Worm (Caenorhabditis elegans) whole organism, midembryonic: ENCODE measurements around the gene nta-1.
"Not testable (repeated sequence)": the region's sequence is repeated elsewhere in the genome, so short reads cannot be mapped to it uniquely, and the experiment has no call there.

Experiments
- T22C8.4 ChIP-seq: fragments of 200-800 bp; sonication (Bioruptor generic); IDR thresholded peaks from 2 replicates; pipeline ENCODE4 v1.3.6; 2022; ENCODE audit warnings: missing genetic modification characterization, missing compliant biosample characterization
- cog-1 ChIP-seq: sonication (generic microtip); optimal IDR thresholded peaks from 2 replicates; lab custom pipeline; 2016; ENCODE audit warnings: missing genetic modification characterization, missing compliant biosample characterization
- flt-1 ChIP-seq: fragments of 200-800 bp; sonication (Bioruptor generic); IDR thresholded peaks from 2 replicates; pipeline ENCODE4 v1.3.6; 2022; ENCODE audit warnings: missing genetic modification characterization, missing compliant biosample characterization
- klf-2 ChIP-seq: fragments of 200-800 bp; sonication (Bioruptor generic); conservative IDR thresholded peaks from 2 replicates; pipeline ENCODE4 v1.3.6; 2022; ENCODE audit warnings: missing genetic modification reagents, missing genetic modification characterization, missing compliant biosample characterization
- med-1 ChIP-seq: sonication (generic microtip); optimal IDR thresholded peaks from 2 replicates; lab custom pipeline; 2017; ENCODE audit warnings: missing genetic modification characterization, mild to moderate bottlenecking, missing compliant biosample characterization, antibody characterized with exemption, missing genetic modification reagents; ENCODE audit not compliant: insufficient read depth
- ref-1 ChIP-seq: fragments of 200-800 bp; sonication (Bioruptor generic); conservative IDR thresholded peaks from 2 replicates; pipeline ENCODE4 v1.3.6; 2022; ENCODE audit warnings: missing genetic modification reagents, missing genetic modification characterization, missing compliant biosample characterization
- tab-1 ChIP-seq: fragments of 200-800 bp; sonication (Bioruptor generic); IDR thresholded peaks from 2 replicates; pipeline ENCODE4 v1.3.6; 2022; ENCODE audit warnings: missing genetic modification characterization, missing compliant biosample characterization
- ztf-23 ChIP-seq: fragments of 200-800 bp; sonication (Bioruptor generic); IDR thresholded peaks from 2 replicates; pipeline ENCODE4 v1.3.6; 2022; ENCODE audit warnings: missing genetic modification reagents, missing genetic modification characterization, missing compliant biosample characterization
- ztf-29 ChIP-seq: fragments of 200-800 bp; sonication (Bioruptor generic); IDR thresholded peaks from 2 replicates; pipeline ENCODE4 v1.3.6; 2022; ENCODE audit warnings: missing genetic modification reagents, missing genetic modification characterization, missing compliant biosample characterization

The nta-1 gene

ce11 chrII:3777802-3778201 lies 34.2 kb upstream of the nta-1 start:
- TF ChIP-seq cog-1 (tag; lab: Kevin White, UChicago) (no peak), ztf-23 (GFP tag; lab: Robert Waterston, UW) (no peak), klf-2 (GFP tag; lab: Robert Waterston, UW) (no peak), T22C8.4 (GFP tag; lab: Robert Waterston, UW) (no peak), tab-1 (GFP tag; lab: Robert Waterston, UW) (no peak), med-1 (no peak), ztf-29 (GFP tag; lab: Robert Waterston, UW) (no peak), ref-1 (GFP tag; lab: Robert Waterston, UW) (no peak), flt-1 (GFP tag; lab: Robert Waterston, UW) (no peak)

ce11 chrII:3775719-3776118 lies 32.1 kb upstream of the nta-1 start, which contains the start of gene T24E12.3:
TSS of gene T24E12.3 (plus strand) at chrII:3776019.
- TF ChIP-seq med-1 (no peak), ztf-29 (GFP tag; lab: Robert Waterston, UW) (no peak), ref-1 (GFP tag; lab: Robert Waterston, UW) (no peak)

- TF ChIP-seq flt-1 (GFP tag; lab: Robert Waterston, UW) (no peak), T22C8.4 (GFP tag; lab: Robert Waterston, UW) (no peak), ztf-23 (GFP tag; lab: Robert Waterston, UW) (no peak), med-1 (no peak), ref-1 (GFP tag; lab: Robert Waterston, UW) (no peak), ztf-29 (GFP tag; lab: Robert Waterston, UW) (no peak), cog-1 (tag; lab: Kevin White, UChicago) (no peak), klf-2 (GFP tag; lab: Robert Waterston, UW) (no peak), tab-1 (GFP tag; lab: Robert Waterston, UW) (no peak)
Observed at ce11 chrII:3773130-3773529, 29.5 kb upstream of the nta-1 start, which contains the start of gene T24E12.10. TSS of gene T24E12.10 (minus strand) at chrII:3773230.

ce11 chrII:3771640-3772039 lies 28.0 kb upstream of the nta-1 start:
- TF ChIP-seq med-1 (no peak), klf-2 (GFP tag; lab: Robert Waterston, UW) (no peak), ref-1 (GFP tag; lab: Robert Waterston, UW) (no peak), flt-1 (GFP tag; lab: Robert Waterston, UW) (no peak), ztf-29 (GFP tag; lab: Robert Waterston, UW) (no peak), ztf-23 (GFP tag; lab: Robert Waterston, UW) (no peak), cog-1 (tag; lab: Kevin White, UChicago) (no peak), tab-1 (GFP tag; lab: Robert Waterston, UW) (no peak), T22C8.4 (GFP tag; lab: Robert Waterston, UW) (no peak)

ce11 chrII:3764486-3764885 lies 20.9 kb upstream of the nta-1 start, which contains the start of gene srx-112:
TSS of gene srx-112 (minus strand) at chrII:3764586.
- TF ChIP-seq T22C8.4 (GFP tag; lab: Robert Waterston, UW), result no peak
- TF ChIP-seq cog-1 (tag; lab: Kevin White, UChicago), result no peak
- TF ChIP-seq flt-1 (GFP tag; lab: Robert Waterston, UW), result no peak

- TF ChIP-seq flt-1 (GFP tag; lab: Robert Waterston, UW); ztf-23 (GFP tag; lab: Robert Waterston, UW); cog-1 (tag; lab: Kevin White, UChicago): not testable (repeated sequence)
Observed at ce11 chrII:3761599-3761998, 18.0 kb upstream of the nta-1 start, which contains the start of gene T24E12.6. TSS of gene T24E12.6 (minus strand) at chrII:3761699.

- TF ChIP-seq med-1, result no peak
- no peak for TF ChIP-seq T22C8.4 (GFP tag; lab: Robert Waterston, UW)
- no peak for TF ChIP-seq ztf-29 (GFP tag; lab: Robert Waterston, UW)
- TF ChIP-seq klf-2 (GFP tag; lab: Robert Waterston, UW), result no peak
- TF ChIP-seq ztf-23 (GFP tag; lab: Robert Waterston, UW), result no peak
- no peak for TF ChIP-seq tab-1 (GFP tag; lab: Robert Waterston, UW)
- no peak for TF ChIP-seq cog-1 (tag; lab: Kevin White, UChicago)
- no peak for TF ChIP-seq flt-1 (GFP tag; lab: Robert Waterston, UW)
- no peak for TF ChIP-seq ref-1 (GFP tag; lab: Robert Waterston, UW)
Observed at ce11 chrII:3759010-3759409, 15.4 kb upstream of the nta-1 start, which contains the start of gene T24E12.12. TSS of gene T24E12.12 (plus strand) at chrII:3759290.

- TF ChIP-seq ztf-29 (GFP tag; lab: Robert Waterston, UW), result no peak
- no peak for TF ChIP-seq ref-1 (GFP tag; lab: Robert Waterston, UW)
- no peak for TF ChIP-seq klf-2 (GFP tag; lab: Robert Waterston, UW)
- no peak for TF ChIP-seq cog-1 (tag; lab: Kevin White, UChicago)
- TF ChIP-seq T22C8.4 (GFP tag; lab: Robert Waterston, UW), result no peak
- TF ChIP-seq ztf-23 (GFP tag; lab: Robert Waterston, UW), result no peak
- TF ChIP-seq tab-1 (GFP tag; lab: Robert Waterston, UW), result no peak
- TF ChIP-seq flt-1 (GFP tag; lab: Robert Waterston, UW), result no peak
- no peak for TF ChIP-seq med-1
Observed at ce11 chrII:3757499-3757898, 13.9 kb upstream of the nta-1 start, which contains the start of gene srx-111. TSS of gene srx-111 (plus strand) at chrII:3757799.

ce11 chrII:3753598-3753997 lies 10.0 kb upstream of the nta-1 start, which contains the start of gene rcd-1:
TSS of gene rcd-1 (plus strand) at chrII:3753898.
- TF ChIP-seq ztf-29 (GFP tag; lab: Robert Waterston, UW) (no peak), med-1 (no peak), flt-1 (GFP tag; lab: Robert Waterston, UW) (no peak), ref-1 (GFP tag; lab: Robert Waterston, UW) (no peak), klf-2 (GFP tag; lab: Robert Waterston, UW) (no peak), ztf-23 (GFP tag; lab: Robert Waterston, UW) (no peak), cog-1 (tag; lab: Kevin White, UChicago) (no peak), tab-1 (GFP tag; lab: Robert Waterston, UW) (no peak), T22C8.4 (GFP tag; lab: Robert Waterston, UW) (no peak)

ce11 chrII:3752184-3752583 lies 8.6 kb upstream of the nta-1 start, which contains the start of gene sdz-11:
TSS of gene sdz-11 (minus strand) at chrII:3752284.
- no peak for TF ChIP-seq ref-1 (GFP tag; lab: Robert Waterston, UW)
- no peak for TF ChIP-seq flt-1 (GFP tag; lab: Robert Waterston, UW)
- no peak for TF ChIP-seq med-1
- no peak for TF ChIP-seq tab-1 (GFP tag; lab: Robert Waterston, UW)
- no peak for TF ChIP-seq T22C8.4 (GFP tag; lab: Robert Waterston, UW)
- TF ChIP-seq ztf-23 (GFP tag; lab: Robert Waterston, UW), result no peak
- no peak for TF ChIP-seq klf-2 (GFP tag; lab: Robert Waterston, UW)
- TF ChIP-seq cog-1 (tag; lab: Kevin White, UChicago), result no peak
- no peak for TF ChIP-seq ztf-29 (GFP tag; lab: Robert Waterston, UW)
